Fruit fly (Drosophila melanogaster): Measurements from ENCODE around the gene AspRS-m.

Gene AspRS-m

dm6 chr2L:16826872-16827506 is at the start of gene AspRS-m:
Gene AspRS-m (plus strand): TSS chr2L:16827078.
- TF ChIP-seq CrebA (GFP tag; optimal IDR thresholded peaks at IDR 0.05; ENCODE audit: borderline replicate concordance) (no peak), h (GFP tag; optimal IDR thresholded peaks at IDR 0.05) (peak; percentile 16), N (GFP tag; optimal IDR thresholded peaks at IDR 0.05) (peak; percentile 52), Dfd (GFP tag; optimal IDR thresholded peaks at IDR 0.05) (no peak), dsf (GFP tag; optimal IDR thresholded peaks at IDR 0.05; ENCODE audit: borderline replicate concordance) (no peak), dmrt93B (GFP tag; optimal IDR thresholded peaks at IDR 0.05) (no peak), foxo (GFP tag; optimal IDR thresholded peaks at IDR 0.05) (no peak)

dm6 chr2L:16787548-16787947 is 39.3 kb upstream of the AspRS-m start:
- TF ChIP-seq OdsH (GFP tag; optimal IDR thresholded peaks at IDR 0.05) (no peak), Dif (GFP tag; optimal IDR thresholded peaks at IDR 0.05; ENCODE audit: partially characterized antibody) (no peak), Myc (optimal IDR thresholded peaks at IDR 0.05) (no peak)

DNA sequence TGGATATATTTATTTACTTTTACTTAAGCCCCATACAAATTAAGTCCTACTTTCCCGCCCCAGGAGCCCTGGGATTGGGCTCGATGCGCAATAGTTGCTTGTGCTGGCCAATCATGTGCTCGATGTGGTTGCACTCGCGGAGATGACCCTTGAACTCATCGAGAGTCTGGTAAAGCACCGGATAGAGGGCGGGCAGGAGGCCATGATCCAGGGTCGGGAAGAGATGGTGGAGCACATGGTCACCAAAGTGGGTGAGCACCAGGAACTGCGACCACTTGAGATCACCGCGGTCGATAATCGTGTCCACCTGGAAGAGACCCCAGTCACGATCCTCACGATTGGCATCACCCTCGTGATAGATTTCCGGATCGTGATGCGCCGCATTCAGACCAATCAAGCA is 38.0 kb upstream of the AspRS-m start:
- no peak for TF ChIP-seq Sp1 (GFP tag; optimal IDR thresholded peaks at IDR 0.05)
- TF ChIP-seq pan (optimal IDR thresholded peaks at IDR 0.05): no peak
- TF ChIP-seq usp (GFP tag; optimal IDR thresholded peaks at IDR 0.05): no peak
- no peak for TF ChIP-seq GATAd (GFP tag; optimal IDR thresholded peaks at IDR 0.05)
- TF ChIP-seq Mio (GFP tag; optimal IDR thresholded peaks at IDR 0.05): no peak

dm6 chr2L:16789880-16790279 is 37.0 kb upstream of the AspRS-m start:
- TF ChIP-seq br (GFP tag; optimal IDR thresholded peaks at IDR 0.05): no peak
- no peak for TF ChIP-seq sage (GFP tag; optimal IDR thresholded peaks at IDR 0.05)
- no peak for TF ChIP-seq Hnf4 (GFP tag; optimal IDR thresholded peaks at IDR 0.05)
- TF ChIP-seq Vsx2 (GFP tag; optimal IDR thresholded peaks at IDR 0.05; ENCODE audit: partially characterized antibody): no peak
- no peak for TF ChIP-seq ey (GFP tag; optimal IDR thresholded peaks at IDR 0.05)
- no peak for TF ChIP-seq OdsH (GFP tag; optimal IDR thresholded peaks at IDR 0.05)
- no peak for TF ChIP-seq woc (GFP tag; optimal IDR thresholded peaks at IDR 0.05)
- TF ChIP-seq Abd-B (GFP tag; optimal IDR thresholded peaks at IDR 0.05): no peak
- TF ChIP-seq lola (GFP tag; optimal IDR thresholded peaks at IDR 0.05): no peak
- TF ChIP-seq Dif (GFP tag; optimal IDR thresholded peaks at IDR 0.05; ENCODE audit: partially characterized antibody): no peak
- no peak for TF ChIP-seq Jra (GFP tag; optimal IDR thresholded peaks at IDR 0.05)

DNA sequence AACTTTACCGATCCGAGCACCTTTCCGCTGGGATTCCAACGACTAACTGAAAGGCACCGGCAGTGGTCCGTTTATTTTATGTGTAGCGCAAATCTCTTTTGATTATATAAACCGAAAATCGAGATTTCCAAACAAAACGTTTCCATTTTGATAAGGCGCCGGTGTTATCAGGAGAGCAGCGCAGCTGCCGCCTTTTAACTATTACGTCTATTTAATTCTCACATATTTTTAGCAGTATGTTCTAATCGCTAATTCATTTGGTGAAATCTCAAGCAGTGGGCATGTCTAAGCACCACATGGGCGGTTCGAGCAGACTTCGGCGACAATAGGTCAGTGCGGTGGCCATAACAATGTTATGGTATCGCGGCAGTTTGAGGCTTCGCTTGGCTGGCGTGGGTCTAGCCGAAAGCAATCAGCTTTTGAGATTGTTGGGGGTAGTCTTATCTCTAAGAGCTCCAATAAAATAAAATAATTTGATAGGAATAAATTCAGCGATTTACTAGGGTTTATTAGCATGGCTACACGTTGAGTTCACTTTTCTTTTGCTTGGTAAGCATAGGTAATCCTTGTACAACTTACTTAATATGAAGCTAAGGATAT is 36.1 kb upstream of the AspRS-m start, which contains the start of gene Cyt-b5-r:
Gene Cyt-b5-r, minus strand, starts transcription at position 51 of the 600 bp plus-strand sequence.
- no peak for TF ChIP-seq Hnf4 (GFP tag; optimal IDR thresholded peaks at IDR 0.05)
- TF ChIP-seq HLH106 (tag; optimal IDR thresholded peaks at IDR 0.05): no peak
- peak; percentile 21 for TF ChIP-seq br (GFP tag; optimal IDR thresholded peaks at IDR 0.05)
- TF ChIP-seq Mio (GFP tag; optimal IDR thresholded peaks at IDR 0.05): no peak
- TF ChIP-seq Myc (optimal IDR thresholded peaks at IDR 0.05): no peak
- no peak for TF ChIP-seq ey (GFP tag; optimal IDR thresholded peaks at IDR 0.05)

dm6 chr2L:16791345-16791744 is 35.5 kb upstream of the AspRS-m start, which contains the start of gene CG17928:
Gene CG17928 (plus strand): TSS chr2L:16791568.
- TF ChIP-seq dl (GFP tag; optimal IDR thresholded peaks at IDR 0.05; ENCODE audit: insufficient read depth in 1 of 2, partially characterized antibody in 2 of 2): peak in 1 of 2 experiments; percentile 28
- TF ChIP-seq psq (GFP tag; optimal IDR thresholded peaks at IDR 0.05): no peak
- TF ChIP-seq Myc (optimal IDR thresholded peaks at IDR 0.05): no peak
- TF ChIP-seq Dif (GFP tag; optimal IDR thresholded peaks at IDR 0.05; ENCODE audit: partially characterized antibody): peak; percentile 70
- TF ChIP-seq Hr83 (GFP tag; optimal IDR thresholded peaks at IDR 0.05; ENCODE audit: poor library complexity, severe bottlenecking): no peak
- TF ChIP-seq woc (GFP tag; optimal IDR thresholded peaks at IDR 0.05): no peak

All from whole organism, wandering third instar larva.